Fruit fly (Drosophila melanogaster): ENCODE measurements around the gene CG3437.

CG3437 gene

dm6 chr3L:9420054-9420818 lies 37.2 kb downstream of the CG3437 start (continued):
- TF ChIP-seq CG13775 (GFP tag; optimal IDR thresholded peaks at IDR 0.05) (peak; percentile 23), CG15696 (tag; optimal IDR thresholded peaks at IDR 0.05) (no peak), eyg (GFP tag; optimal IDR thresholded peaks at IDR 0.05) (no peak), gfzf (GFP tag; optimal IDR thresholded peaks at IDR 0.05) (no peak), tio (GFP tag; optimal IDR thresholded peaks at IDR 0.05) (no peak), CG10321 (GFP tag; IDR thresholded peaks at IDR 0.05) (no peak), sens (GFP tag) (peak; percentile 87), D19A (tag; optimal IDR thresholded peaks at IDR 0.05) (peak; percentile 47), yki (optimal IDR thresholded peaks at IDR 0.05) (no peak), CG32772 (GFP tag; IDR thresholded peaks at IDR 0.05) (no peak; the same call in 1 of the 2 replicates), zfh1 (GFP tag; IDR thresholded peaks at IDR 0.05) (0 out of 3 replicates have a peak, but pooled peaks have one; percentile 16), CkIIα-i1 (GFP tag; IDR thresholded peaks at IDR 0.05) (no peak), Nf-YC (tag; optimal IDR thresholded peaks at IDR 0.05) (no peak), amos (GFP tag; IDR thresholded peaks at IDR 0.05; ENCODE audit: partially characterized antibody) (no peak), E2f2 (GFP tag; IDR thresholded peaks at IDR 0.05) (peak; percentile 39; the same call in 1 of the 2 replicates), Dp (GFP tag; optimal IDR thresholded peaks at IDR 0.05) (no peak), ems (GFP tag; optimal IDR thresholded peaks at IDR 0.05) (no peak), ci (GFP tag; IDR thresholded peaks at IDR 0.05) (peak; percentile 84), vnd (GFP tag; IDR thresholded peaks at IDR 0.05; ENCODE audit: partially characterized antibody) (no peak), CG17359 (tag; optimal IDR thresholded peaks at IDR 0.05) (peak; percentile 66), scrt (GFP tag; optimal IDR thresholded peaks at IDR 0.05) (peak; percentile 4), Kr (GFP tag; optimal IDR thresholded peaks at IDR 0.05) (no peak), tll (GFP tag; optimal IDR thresholded peaks at IDR 0.05) (no peak), Dbx (GFP tag; IDR thresholded peaks at IDR 0.05) (0 out of 3 replicates have a peak, but pooled peaks have one; percentile 32), CG16815 (GFP tag; optimal IDR thresholded peaks at IDR 0.05) (no peak), Sry-β (GFP tag; optimal IDR thresholded peaks at IDR 0.05) (no peak), knrl (GFP tag; IDR thresholded peaks at IDR 0.05; ENCODE audit: partially characterized antibody) (no peak), CG5245 (GFP tag; optimal IDR thresholded peaks at IDR 0.05) (no peak), dmrt99B (tag; optimal IDR thresholded peaks at IDR 0.05) (peak; percentile 75), Hsf (GFP tag; optimal IDR thresholded peaks at IDR 0.05) (peak; percentile 25), CG17385 (GFP tag; optimal IDR thresholded peaks at IDR 0.05) (peak; percentile 11), Gsc (GFP tag; IDR thresholded peaks at IDR 0.05) (0 out of 2 replicates have a peak, but pooled peaks have one; percentile 32), her (GFP tag; optimal IDR thresholded peaks at IDR 0.05) (no peak), HmgD (GFP tag; optimal IDR thresholded peaks at IDR 0.05) (no peak), CG10565 (GFP tag; optimal IDR thresholded peaks at IDR 0.05) (no peak), pnt (GFP tag; optimal IDR thresholded peaks at IDR 0.05) (no peak), gcm2 (GFP tag; optimal IDR thresholded peaks at IDR 0.05) (no peak), C15 (GFP tag; IDR thresholded peaks at IDR 0.05) (no peak), CG7963 (GFP tag; IDR thresholded peaks at IDR 0.05; ENCODE audit: partially characterized antibody) (no peak), wdn (GFP tag; IDR thresholded peaks at IDR 0.05) (no peak; the same call in 1 of the 2 replicates), sna (GFP tag; IDR thresholded peaks at IDR 0.05; ENCODE audit: partially characterized antibody) (no peak), wor (GFP tag; IDR thresholded peaks at IDR 0.05) (peak; percentile 38; the same call in 1 of the 2 replicates), Gug (GFP tag; IDR thresholded peaks at IDR 0.05) (no peak), so (GFP tag; IDR thresholded peaks at IDR 0.05) (peak; percentile 68; the same call in 1 of the 3 replicates), Adf1 (GFP tag; IDR thresholded peaks at IDR 0.05) (no peak), CG6654 (GFP tag; optimal IDR thresholded peaks at IDR 0.05) (no peak), ac (GFP tag; optimal IDR thresholded peaks at IDR 0.05) (no peak), prd (optimal IDR thresholded peaks at IDR 0.05) (no peak), prd (GFP tag; IDR thresholded peaks at IDR 0.05) (peak; percentile 56; the same call in 2 of the 3 replicates), CG4282 (GFP tag; optimal IDR thresholded peaks at IDR 0.05) (no peak)
